Worm (Caenorhabditis elegans) whole organism, L1 larva: ENCODE measurements around the gene orc-3.

Source experiments
- alr-1 ChIP-seq: fragments of 200-800 bp; sonication (Bioruptor generic); optimal IDR thresholded peaks from 2 replicates; lab custom pipeline; 2018; ENCODE audit warnings: borderline replicate concordance, mild to moderate bottlenecking, missing genetic modification characterization, missing compliant biosample characterization
- egl-27 ChIP-seq, 2 experiments: fragments of 150-350 bp in 1 of 2; sonication (generic microtip); optimal IDR thresholded peaks; 3 replicates each; lab custom pipeline; 2017 to 2018; ENCODE audit warnings: missing biosample characterization in 2 of 2, missing genetic modification characterization in 2 of 2, missing genetic modification reagents in 2 of 2
- fos-1 ChIP-seq: fragments of 150-350 bp; optimal IDR thresholded peaks from 2 replicates; lab custom pipeline; 2014; ENCODE audit warnings: missing biosample characterization, missing genetic modification characterization
- lin-39 ChIP-seq: fragments of 150-350 bp; optimal IDR thresholded peaks from 2 replicates; lab custom pipeline; 2014; ENCODE audit warnings: missing biosample characterization, missing genetic modification reagents, missing genetic modification characterization
- mdl-1 ChIP-seq, 2 experiments: fragments of 150-350 bp; optimal IDR thresholded peaks; 2 replicates each; lab custom pipeline; 2014 to 2017; ENCODE audit warnings: missing biosample characterization in 2 of 2, missing genetic modification characterization in 2 of 2, inconsistent platforms in 1 of 2
- mep-1 ChIP-seq: fragments of 150-350 bp; optimal IDR thresholded peaks from 2 replicates; lab custom pipeline; 2014; ENCODE audit warnings: missing biosample characterization, missing genetic modification characterization
- pag-3 ChIP-seq: sonication (generic microtip); optimal IDR thresholded peaks from 2 replicates; lab custom pipeline; 2017; ENCODE audit warnings: missing genetic modification characterization, mild to moderate bottlenecking, missing compliant biosample characterization, antibody characterized with exemption, borderline replicate concordance; ENCODE audit not compliant: insufficient read depth
- tbx-2 ChIP-seq: sonication (generic microtip); optimal IDR thresholded peaks from 2 replicates; lab custom pipeline; 2016; ENCODE audit warnings: missing genetic modification characterization, missing compliant biosample characterization

ce11 chrIII:1214680-1215079 is 6.7 kb downstream of the orc-3 start, which contains the start of gene Y119D3B.21:
- TF ChIP-seq mep-1 (tag; lab: Kevin White, UChicago) (no peak), lin-39 (tag; lab: Kevin White, UChicago) (no peak), pag-3 (no peak), egl-27 (tag; optimal IDR thresholded peaks at IDR 0.05; lab: Kevin White, UChicago) (no peak), alr-1 (tag; lab: Kevin White, UChicago) (no peak), fos-1 (no peak), tbx-2 (no peak), mdl-1 (tag; optimal IDR thresholded peaks at IDR 0.05; lab: Kevin White, UChicago) (no peak)
